Worm (Caenorhabditis elegans) whole organism, midembryonic: ENCODE results near the gene F56A11.5.

Experiments used
- T22C8.4 ChIP-seq: fragments of 200-800 bp; sonication (Bioruptor generic); IDR thresholded peaks from 2 replicates; pipeline ENCODE4 v1.3.6; 2022; ENCODE audit warnings: missing genetic modification characterization, missing compliant biosample characterization
- cog-1 ChIP-seq: sonication (generic microtip); optimal IDR thresholded peaks from 2 replicates; lab custom pipeline; 2016; ENCODE audit warnings: missing genetic modification characterization, missing compliant biosample characterization
- flt-1 ChIP-seq: fragments of 200-800 bp; sonication (Bioruptor generic); IDR thresholded peaks from 2 replicates; pipeline ENCODE4 v1.3.6; 2022; ENCODE audit warnings: missing genetic modification characterization, missing compliant biosample characterization
- klf-2 ChIP-seq: fragments of 200-800 bp; sonication (Bioruptor generic); conservative IDR thresholded peaks from 2 replicates; pipeline ENCODE4 v1.3.6; 2022; ENCODE audit warnings: missing genetic modification reagents, missing genetic modification characterization, missing compliant biosample characterization
- med-1 ChIP-seq: sonication (generic microtip); optimal IDR thresholded peaks from 2 replicates; lab custom pipeline; 2017; ENCODE audit warnings: missing genetic modification characterization, mild to moderate bottlenecking, missing compliant biosample characterization, antibody characterized with exemption, missing genetic modification reagents; ENCODE audit not compliant: insufficient read depth
- ref-1 ChIP-seq: fragments of 200-800 bp; sonication (Bioruptor generic); conservative IDR thresholded peaks from 2 replicates; pipeline ENCODE4 v1.3.6; 2022; ENCODE audit warnings: missing genetic modification reagents, missing genetic modification characterization, missing compliant biosample characterization
- tab-1 ChIP-seq: fragments of 200-800 bp; sonication (Bioruptor generic); IDR thresholded peaks from 2 replicates; pipeline ENCODE4 v1.3.6; 2022; ENCODE audit warnings: missing genetic modification characterization, missing compliant biosample characterization
- ztf-23 ChIP-seq: fragments of 200-800 bp; sonication (Bioruptor generic); IDR thresholded peaks from 2 replicates; pipeline ENCODE4 v1.3.6; 2022; ENCODE audit warnings: missing genetic modification reagents, missing genetic modification characterization, missing compliant biosample characterization

- no peak for TF ChIP-seq ref-1
- no peak for TF ChIP-seq klf-2 (GFP tag; lab: Robert Waterston, UW)
- no peak for TF ChIP-seq med-1 (GFP tag; lab: Kevin White, UChicago)
- TF ChIP-seq cog-1 (tag; lab: Kevin White, UChicago) = no peak
- TF ChIP-seq flt-1 (GFP tag; lab: Robert Waterston, UW) = no peak
- TF ChIP-seq ztf-23 (GFP tag; lab: Robert Waterston, UW) = no peak
- TF ChIP-seq tab-1 = no peak
- no peak for TF ChIP-seq T22C8.4 (GFP tag; lab: Robert Waterston, UW)
Measured at ce11 chrIV:607628-608027, 37.0 kb upstream of the F56A11.5 start.
